Fruit fly (Drosophila melanogaster) whole organism, embryonic: ENCODE measurements around the gene Eip75B.

Experiments
- CG16815 ChIP-seq: fragments of 200-800 bp; sonication (Bioruptor generic); optimal IDR thresholded peaks from 3 replicates; lab custom pipeline; 2017; ENCODE audit warnings: missing biosample characterization, mild to moderate bottlenecking, missing genetic modification characterization
- bigmax ChIP-seq: fragments of 200-800 bp; sonication (Bioruptor generic); optimal IDR thresholded peaks from 2 replicates; lab custom pipeline; 2018; ENCODE audit warnings: missing biosample characterization, mild to moderate bottlenecking, missing genetic modification characterization
- pfk ChIP-seq: fragments of 200-800 bp; sonication (Bioruptor generic); optimal IDR thresholded peaks from 2 replicates; lab custom pipeline; 2018; ENCODE audit warnings: missing biosample characterization, mild to moderate bottlenecking, missing genetic modification characterization, moderate library complexity

dm6 chr3L:17946376-17946775, 118.1 kb downstream of the Eip75B start:
- TF ChIP-seq CG16815 (no peak), pfk (GFP tag; lab: Kevin White, UChicago) (no peak), bigmax (no peak)
